Fruit fly (Drosophila melanogaster) whole organism, embryonic: ENCODE data around the gene NFAT.
A peak's percentile ranks its signal among the peaks of the same experiment; 100 is the strongest.

Experiments used
- ATbp ChIP-seq: fragments of 200-800 bp; sonication (Bioruptor generic); optimal IDR thresholded peaks from 2 replicates; lab custom pipeline; 2017; ENCODE audit warnings: missing biosample characterization, mild to moderate bottlenecking, missing genetic modification characterization, missing genetic modification reagents
- Aef1 ChIP-seq: fragments of 200-800 bp; sonication (Bioruptor generic); IDR thresholded peaks from 3 replicates; pipeline ENCODE4 v1.3.6; 2022; ENCODE audit warnings: missing biosample characterization, missing genetic modification characterization
- Asciz ChIP-seq: fragments of 200-800 bp; sonication (Bioruptor generic); optimal IDR thresholded peaks from 2 replicates; lab custom pipeline; 2017; ENCODE audit warnings: missing biosample characterization, mild to moderate bottlenecking, missing genetic modification characterization, missing genetic modification reagents
- Bgb ChIP-seq: fragments of 200-800 bp; sonication (Bioruptor generic); IDR thresholded peaks from 2 replicates; pipeline ENCODE4 v1.3.6; 2022; ENCODE audit warnings: missing biosample characterization, missing genetic modification characterization; ENCODE audit not compliant: partially characterized antibody
- CG10565 ChIP-seq: fragments of 200-800 bp; sonication (Bioruptor generic); optimal IDR thresholded peaks from 3 replicates; lab custom pipeline; 2016; ENCODE audit warnings: missing biosample characterization, mild to moderate bottlenecking, missing genetic modification characterization
- CG11695 ChIP-seq: fragments of 200-800 bp; sonication (Bioruptor generic); IDR thresholded peaks from 3 replicates; pipeline ENCODE4 v1.3.6; 2022; ENCODE audit warnings: missing biosample characterization, missing genetic modification characterization
- CG12659 ChIP-seq: fragments of 200-800 bp; sonication (Bioruptor generic); optimal IDR thresholded peaks from 3 replicates; lab custom pipeline; 2017; ENCODE audit warnings: mild to moderate bottlenecking, missing biosample characterization, missing genetic modification reagents, missing genetic modification characterization
- CG13894 ChIP-seq: fragments of 200-800 bp; sonication (Bioruptor generic); optimal IDR thresholded peaks from 3 replicates; lab custom pipeline; 2018; ENCODE audit warnings: missing biosample characterization, mild to moderate bottlenecking, missing genetic modification characterization, moderate library complexity
- CG1603 ChIP-seq: fragments of 200-800 bp; sonication (Bioruptor generic); optimal IDR thresholded peaks from 2 replicates; lab custom pipeline; 2019; ENCODE audit warnings: missing biosample characterization, mild to moderate bottlenecking, missing genetic modification characterization, moderate library complexity
- CG34224 ChIP-seq: fragments of 200-800 bp; sonication (Bioruptor generic); IDR thresholded peaks from 3 replicates; pipeline ENCODE4 v1.3.6; 2022; ENCODE audit warnings: missing biosample characterization, missing genetic modification characterization; ENCODE audit not compliant: partially characterized antibody
- CG42726 ChIP-seq: fragments of 200-800 bp; sonication (Bioruptor generic); IDR thresholded peaks from 2 replicates; pipeline ENCODE4 v1.3.6; 2022; ENCODE audit warnings: missing biosample characterization, missing genetic modification characterization; ENCODE audit not compliant: partially characterized antibody
- CG4328 ChIP-seq: fragments of 200-800 bp; sonication (Bioruptor generic); optimal IDR thresholded peaks from 3 replicates; lab custom pipeline; 2017; ENCODE audit warnings: missing biosample characterization, missing genetic modification reagents, missing genetic modification characterization
- CG43689 ChIP-seq: fragments of 200-800 bp; sonication (Bioruptor generic); IDR thresholded peaks from 2 replicates; pipeline ENCODE4 v1.3.6; 2022; ENCODE audit warnings: missing biosample characterization, missing genetic modification characterization
- CG4404 ChIP-seq: fragments of 200-800 bp; sonication (Bioruptor generic); IDR thresholded peaks from 2 replicates; pipeline ENCODE4 v1.3.6; 2022; ENCODE audit warnings: missing biosample characterization, missing genetic modification characterization
- CG8388 ChIP-seq: fragments of 200-800 bp; sonication (Bioruptor generic); optimal IDR thresholded peaks from 2 replicates; lab custom pipeline; 2019; ENCODE audit warnings: missing biosample characterization, mild to moderate bottlenecking, missing genetic modification characterization, moderate library complexity
- CG8478 ChIP-seq: fragments of >200 bp; optimal IDR thresholded peaks from 2 replicates; lab custom pipeline; 2018
- Chrac-16 ChIP-seq: fragments of 200-800 bp; sonication (Bioruptor generic); optimal IDR thresholded peaks from 3 replicates; lab custom pipeline; 2016; ENCODE audit warnings: missing biosample characterization, missing genetic modification characterization
- D ChIP-seq, 2 experiments: fragments of 200-800 bp in 1 of 2; fragments of >200 bp in 1 of 2; sonication (Bioruptor generic) in 1 of 2; optimal IDR thresholded peaks; 2 replicates in 1 of 2; 3 replicates in 1 of 2; lab custom pipeline; 2017; ENCODE audit warnings: mild to moderate bottlenecking in 1 of 2, missing biosample characterization in 1 of 2, missing genetic modification characterization in 1 of 2, missing genetic modification reagents in 1 of 2
- Dfd ChIP-seq, 2 experiments: fragments of >200 bp; optimal IDR thresholded peaks; 2 replicates each; lab custom pipeline; 2017; ENCODE audit warnings: missing biosample characterization in 2 of 2, missing genetic modification characterization in 2 of 2
- Dll ChIP-seq: fragments of 200-800 bp; sonication (Bioruptor generic); IDR thresholded peaks from 4 replicates; pipeline ENCODE4 v1.3.6; 2022; ENCODE audit warnings: missing biosample characterization, missing genetic modification characterization; ENCODE audit not compliant: partially characterized antibody
- Eip74EF ChIP-seq, 2 experiments: fragments of 200-800 bp in 1 of 2; fragments of >200 bp in 1 of 2; sonication (Bioruptor generic) in 1 of 2; optimal IDR thresholded peaks; 2 replicates each; lab custom pipeline; 2017 to 2019; ENCODE audit warnings: missing biosample characterization in 2 of 2, missing genetic modification characterization in 2 of 2, mild to moderate bottlenecking in 1 of 2, moderate library complexity in 1 of 2
- H2.0 ChIP-seq: fragments of 200-800 bp; sonication (Bioruptor generic); IDR thresholded peaks from 2 replicates; pipeline ENCODE4 v1.3.6; 2022; ENCODE audit warnings: missing biosample characterization, missing genetic modification characterization
- Hr39 ChIP-seq: fragments of >200 bp; optimal IDR thresholded peaks from 2 replicates; lab custom pipeline; 2017
- Jarid2 ChIP-seq: fragments of 200-800 bp; sonication (Bioruptor generic); optimal IDR thresholded peaks from 3 replicates; lab custom pipeline; 2017; ENCODE audit warnings: mild to moderate bottlenecking, missing biosample characterization, missing genetic modification reagents, missing genetic modification characterization
- Ravus ChIP-seq: fragments of 200-800 bp; sonication (Bioruptor generic); IDR thresholded peaks from 2 replicates; pipeline ENCODE4 v1.3.6; 2022; ENCODE audit warnings: missing biosample characterization, missing genetic modification characterization
- Side ChIP-seq: fragments of 200-800 bp; sonication (Bioruptor generic); optimal IDR thresholded peaks from 2 replicates; lab custom pipeline; 2016; ENCODE audit warnings: missing biosample characterization, missing genetic modification characterization
- Sin3A ChIP-seq: fragments of >200 bp; optimal IDR thresholded peaks from 2 replicates; lab custom pipeline; 2018
- Stat92E ChIP-seq, 3 experiments: fragments of >200 bp in 2 of 3; fragments of 200-800 bp in 1 of 3; sonication (Bioruptor generic) in 1 of 3; optimal IDR thresholded peaks; 2 replicates each; lab custom pipeline; 2017 to 2019; ENCODE audit warnings: missing biosample characterization in 3 of 3, missing genetic modification characterization in 3 of 3, mild to moderate bottlenecking in 1 of 3, moderate library complexity in 1 of 3
- Tbp ChIP-seq: fragments of >200 bp; optimal IDR thresholded peaks from 2 replicates; lab custom pipeline; 2018; ENCODE audit warnings: missing biosample characterization, missing genetic modification characterization
- ab ChIP-seq: fragments of 200-800 bp; sonication (Bioruptor generic); optimal IDR thresholded peaks from 2 replicates; lab custom pipeline; 2016; ENCODE audit warnings: missing biosample characterization, missing genetic modification characterization
- bigmax ChIP-seq: fragments of 200-800 bp; sonication (Bioruptor generic); optimal IDR thresholded peaks from 2 replicates; lab custom pipeline; 2018; ENCODE audit warnings: missing biosample characterization, mild to moderate bottlenecking, missing genetic modification characterization
- btn ChIP-seq: fragments of 200-800 bp; sonication (Bioruptor generic); optimal IDR thresholded peaks from 2 replicates; lab custom pipeline; 2016; ENCODE audit warnings: missing biosample characterization, missing genetic modification characterization
- cad ChIP-seq: fragments of >200 bp; optimal IDR thresholded peaks from 2 replicates; lab custom pipeline; 2017; ENCODE audit warnings: missing biosample characterization, missing genetic modification characterization
- cg ChIP-seq: fragments of 200-800 bp; sonication (Bioruptor generic); optimal IDR thresholded peaks from 3 replicates; lab custom pipeline; 2019; ENCODE audit warnings: missing biosample characterization, mild to moderate bottlenecking, missing genetic modification characterization, moderate library complexity
- dati ChIP-seq: fragments of 200-800 bp; sonication (Bioruptor generic); IDR thresholded peaks from 2 replicates; pipeline ENCODE4 v1.3.6; 2022; ENCODE audit warnings: missing biosample characterization, missing genetic modification characterization
- dm ChIP-seq: fragments of 200-800 bp; sonication (Bioruptor generic); optimal IDR thresholded peaks from 3 replicates; lab custom pipeline; 2016; ENCODE audit warnings: missing biosample characterization, missing genetic modification characterization
- gcm2 ChIP-seq: fragments of 200-800 bp; sonication (Bioruptor generic); optimal IDR thresholded peaks from 2 replicates; lab custom pipeline; 2016; ENCODE audit warnings: missing biosample characterization, missing genetic modification characterization
- jigr1 ChIP-seq: fragments of 200-800 bp; sonication (Bioruptor generic); IDR thresholded peaks from 3 replicates; pipeline ENCODE4 v1.3.6; 2022; ENCODE audit warnings: missing biosample characterization, missing genetic modification characterization
- jumu ChIP-seq: fragments of 200-800 bp; sonication (Bioruptor generic); optimal IDR thresholded peaks from 3 replicates; lab custom pipeline; 2016; ENCODE audit warnings: missing biosample characterization, missing genetic modification characterization
- lab ChIP-seq: fragments of 200-800 bp; sonication (Bioruptor generic); optimal IDR thresholded peaks from 3 replicates; lab custom pipeline; 2017; ENCODE audit warnings: missing biosample characterization, missing genetic modification characterization, mild to moderate bottlenecking, moderate library complexity, missing genetic modification reagents
- lilli ChIP-seq: fragments of 200-800 bp; sonication (Bioruptor generic); optimal IDR thresholded peaks from 3 replicates; lab custom pipeline; 2016; ENCODE audit warnings: missing biosample characterization, missing genetic modification characterization
- luna ChIP-seq: fragments of 200-800 bp; sonication (Bioruptor generic); optimal IDR thresholded peaks from 2 replicates; lab custom pipeline; 2016; ENCODE audit warnings: missing biosample characterization, missing genetic modification characterization
- nom ChIP-seq: fragments of 200-800 bp; sonication (Bioruptor generic); optimal IDR thresholded peaks from 2 replicates; lab custom pipeline; 2017; ENCODE audit warnings: missing biosample characterization, missing genetic modification characterization, mild to moderate bottlenecking, moderate library complexity, missing genetic modification reagents
- pnt ChIP-seq: fragments of 200-800 bp; sonication (Bioruptor generic); optimal IDR thresholded peaks from 3 replicates; lab custom pipeline; 2016; ENCODE audit warnings: missing biosample characterization, missing genetic modification characterization
- repo ChIP-seq: fragments of 200-800 bp; sonication (Bioruptor generic); optimal IDR thresholded peaks from 2 replicates; lab custom pipeline; 2016; ENCODE audit warnings: missing biosample characterization, missing genetic modification characterization
- ttk ChIP-seq: fragments of 200-800 bp; sonication (Bioruptor generic); IDR thresholded peaks from 2 replicates; pipeline ENCODE4 v2.1.2; 2022; ENCODE audit warnings: missing biosample characterization, missing genetic modification characterization
- unc-4 ChIP-seq: fragments of 200-800 bp; sonication (Bioruptor generic); IDR thresholded peaks from 2 replicates; pipeline ENCODE4 v1.3.6; 2022; ENCODE audit warnings: missing biosample characterization, missing genetic modification characterization; ENCODE audit not compliant: partially characterized antibody
- unpg ChIP-seq: fragments of 200-800 bp; sonication (Bioruptor generic); optimal IDR thresholded peaks from 3 replicates; lab custom pipeline; 2018; ENCODE audit warnings: missing biosample characterization, mild to moderate bottlenecking, missing genetic modification characterization, moderate library complexity
- vfl ChIP-seq: fragments of 200-800 bp; sonication (Bioruptor generic); optimal IDR thresholded peaks from 2 replicates; lab custom pipeline; 2016; ENCODE audit warnings: missing biosample characterization, missing genetic modification characterization

The NFAT gene

DNA sequence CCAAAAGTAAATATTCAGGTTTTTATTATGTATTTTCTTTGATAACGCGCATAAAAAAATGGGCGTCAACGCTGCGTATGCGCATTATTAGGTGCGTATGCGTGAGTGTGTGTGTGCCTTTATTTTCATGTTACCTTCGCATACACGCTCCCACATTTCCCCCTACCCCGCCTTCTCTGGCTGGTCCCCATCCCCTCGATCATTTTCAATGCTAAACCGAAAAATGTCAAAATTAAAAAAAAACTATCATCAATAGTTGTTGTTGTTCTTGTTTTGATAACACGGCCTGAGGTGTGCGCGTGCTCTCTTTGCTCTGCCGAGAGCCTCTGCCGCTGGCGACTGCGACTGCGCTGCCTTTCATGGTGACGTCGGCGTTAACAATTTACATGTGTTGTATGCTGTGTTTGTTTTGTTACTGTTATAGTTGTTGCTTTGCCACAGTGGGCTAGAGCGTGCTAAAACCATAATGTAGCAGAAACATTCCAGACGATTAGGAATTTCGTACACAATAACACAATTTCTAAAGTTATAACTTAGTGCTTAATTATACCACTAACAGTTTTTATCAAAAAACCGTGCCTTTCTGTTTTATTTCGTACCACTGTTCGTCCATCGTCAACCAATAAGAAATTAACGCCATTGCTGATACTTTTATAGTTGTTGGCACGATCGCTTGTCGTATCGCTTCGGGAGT lies 15.6 kb downstream of the NFAT start (continued):
- TF ChIP-seq CG42726 (GFP tag; lab: Robert Waterston, UW) (peak; percentile 14; the same call in 1 of the 2 replicates), cad (GFP tag; lab: Kevin White, UChicago) (no peak), Asciz (GFP tag; lab: Kevin White, UChicago) (peak; percentile 99), Eip74EF (GFP tag; optimal IDR thresholded peaks at IDR 0.05; lab: Kevin White, UChicago) (peak in 1 of 2 experiments; percentile 98), lilli (GFP tag; lab: Kevin White, UChicago) (peak; percentile 99), CG8388 (peak; percentile 97), Side (GFP tag; lab: Kevin White, UChicago) (peak; percentile 99), cg (peak; percentile 53), ab (GFP tag; lab: Kevin White, UChicago) (peak; percentile 95), luna (peak; percentile 96), repo (GFP tag; lab: Kevin White, UChicago) (peak; percentile 98), jumu (GFP tag; lab: Kevin White, UChicago) (peak; percentile 99), H2.0 (GFP tag; lab: Robert Waterston, UW) (peak; percentile 98), CG4404 (GFP tag; lab: Robert Waterston, UW) (peak; percentile 96), CG12659 (GFP tag; lab: Kevin White, UChicago) (peak; percentile 99), gcm2 (GFP tag; lab: Kevin White, UChicago) (peak; percentile 98), pnt (GFP tag; lab: Kevin White, UChicago) (peak; percentile 99), CG43689 (GFP tag; lab: Robert Waterston, UW) (peak; percentile 98), Aef1 (peak; percentile 99), CG11695 (GFP tag; lab: Robert Waterston, UW) (peak; percentile 99), Hr39 (lab: Kevin White, UChicago) (no peak), CG4328 (GFP tag; lab: Kevin White, UChicago) (peak; percentile 97), Dll (GFP tag; lab: Robert Waterston, UW) (peak; percentile 59; the same call in 3 of the 4 replicates), Sin3A (no peak), CG13894 (tag; lab: Kevin White, UChicago) (peak; percentile 96), Tbp (GFP tag; lab: Kevin White, UChicago) (no peak), ttk (GFP tag; lab: Robert Waterston, UW) (peak; percentile 99), Stat92E (GFP tag; optimal IDR thresholded peaks at IDR 0.05; lab: Kevin White, UChicago) (peak in 1 of 3 experiments; percentile 95), unc-4 (GFP tag; lab: Robert Waterston, UW) (0 out of 2 replicates have a peak, but pooled peaks have one; percentile 35), CG34224 (GFP tag; lab: Robert Waterston, UW) (peak; percentile 46; the same call in 1 of the 3 replicates), Bgb (GFP tag; lab: Robert Waterston, UW) (peak; percentile 66), ATbp (GFP tag; lab: Kevin White, UChicago) (peak; percentile 99), CG10565 (GFP tag; lab: Kevin White, UChicago) (peak; percentile 96), D (optimal IDR thresholded peaks at IDR 0.05; lab: Kevin White, UChicago) (no peak), D (GFP tag; optimal IDR thresholded peaks at IDR 0.05; lab: Kevin White, UChicago) (peak; percentile 99), jigr1 (GFP tag; lab: Robert Waterston, UW) (peak; percentile 98), CG8478 (lab: Kevin White, UChicago) (no peak), dati (GFP tag; lab: Robert Waterston, UW) (peak; percentile 97), btn (GFP tag; lab: Kevin White, UChicago) (peak; percentile 98), Jarid2 (GFP tag; lab: Kevin White, UChicago) (peak; percentile 93), vfl (peak; percentile 97), nom (peak; percentile 95), CG1603 (tag; lab: Kevin White, UChicago) (peak; percentile 99), dm (GFP tag; lab: Kevin White, UChicago) (peak; percentile 97), lab (GFP tag; lab: Kevin White, UChicago) (peak; percentile 99), Dfd (GFP tag; optimal IDR thresholded peaks at IDR 0.05; lab: Kevin White, UChicago) (no peak), Chrac-16 (GFP tag; lab: Kevin White, UChicago) (peak; percentile 98), bigmax (peak; percentile 77), unpg (GFP tag; lab: Kevin White, UChicago) (peak; percentile 99), Ravus (GFP tag; lab: Robert Waterston, UW) (peak; percentile 98)
